Worm (Caenorhabditis elegans) whole organism, L2 larva: Measurements from ENCODE around the gene F53A9.1.

Experiments used
- aly-2 ChIP-seq: fragments of 150-350 bp; optimal IDR thresholded peaks from 2 replicates; lab custom pipeline; 2014; ENCODE audit warnings: missing biosample characterization, missing genetic modification characterization
- blmp-1 ChIP-seq: sonication (generic microtip); optimal IDR thresholded peaks from 2 replicates; lab custom pipeline; 2017; ENCODE audit warnings: missing genetic modification characterization, mild to moderate bottlenecking, missing compliant biosample characterization, antibody characterized with exemption, moderate library complexity; ENCODE audit not compliant: insufficient read depth
- ceh-16 ChIP-seq: fragments of 150-350 bp; optimal IDR thresholded peaks from 2 replicates; lab custom pipeline; 2014; ENCODE audit warnings: missing biosample characterization, missing genetic modification characterization
- egl-27 ChIP-seq: sonication (generic microtip); optimal IDR thresholded peaks from 3 replicates; lab custom pipeline; 2017; ENCODE audit warnings: missing biosample characterization, missing genetic modification reagents, missing genetic modification characterization
- lin-13 ChIP-seq: fragments of 150-350 bp; optimal IDR thresholded peaks from 2 replicates; lab custom pipeline; 2014; ENCODE audit warnings: missing biosample characterization, missing genetic modification reagents, missing genetic modification characterization
- nhr-12 ChIP-seq: fragments of 150-350 bp; optimal IDR thresholded peaks from 2 replicates; lab custom pipeline; 2014; ENCODE audit warnings: missing biosample characterization, missing genetic modification characterization
- sem-4 ChIP-seq: fragments of 150-350 bp; optimal IDR thresholded peaks from 2 replicates; lab custom pipeline; 2014; ENCODE audit warnings: missing biosample characterization, missing genetic modification reagents, missing genetic modification characterization
- unc-39 ChIP-seq: fragments of 150-350 bp; optimal IDR thresholded peaks from 2 replicates; lab custom pipeline; 2014; ENCODE audit warnings: missing biosample characterization, missing genetic modification characterization
- unc-55 ChIP-seq: fragments of 150-350 bp; sonication (generic microtip); optimal IDR thresholded peaks from 3 replicates; lab custom pipeline; 2014; ENCODE audit warnings: missing biosample characterization, missing genetic modification reagents, missing genetic modification characterization
- unc-62 ChIP-seq: fragments of 150-350 bp; optimal IDR thresholded peaks from 2 replicates; lab custom pipeline; 2014; ENCODE audit warnings: missing biosample characterization, missing genetic modification reagents, missing genetic modification characterization
- ztf-1 ChIP-seq: fragments of 200-800 bp; sonication (Bioruptor generic); conservative IDR thresholded peaks from 2 replicates; pipeline ENCODE4 v1.3.6; 2022; ENCODE audit warnings: missing genetic modification characterization, missing compliant biosample characterization

DNA sequence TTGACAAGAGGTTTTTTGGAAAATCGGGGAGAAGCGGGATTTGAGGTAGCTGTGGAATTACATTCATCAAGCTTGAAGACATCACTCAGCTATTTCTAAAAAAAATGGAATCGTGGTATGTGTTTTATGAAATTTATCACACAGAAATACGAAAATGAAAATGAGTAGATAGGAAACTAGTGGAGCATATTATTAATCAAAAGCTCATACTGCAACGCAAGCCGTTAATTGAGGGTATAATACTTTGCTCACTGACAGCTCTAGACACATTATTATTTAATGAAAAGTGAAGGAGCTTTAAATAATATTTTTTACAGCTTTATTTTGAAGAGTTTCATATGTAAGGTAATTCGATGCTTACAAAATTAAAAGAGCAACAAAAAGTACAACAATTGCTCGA is 31.5 kb downstream of the F53A9.1 start, which contains the start of gene M02D8.7:
- TF ChIP-seq unc-62 (GFP tag; lab: Kevin White, UChicago) (no peak), sem-4 (no peak), lin-13 (no peak), nhr-12 (tag; lab: Kevin White, UChicago) (no peak), unc-39 (tag; lab: Kevin White, UChicago) (no peak), aly-2 (tag; lab: Kevin White, UChicago) (no peak), ceh-16 (tag; lab: Kevin White, UChicago) (no peak), unc-55 (GFP tag; lab: Kevin White, UChicago) (no peak), blmp-1 (no peak), egl-27 (no peak), ztf-1 (no peak)
